Worm (Caenorhabditis elegans): ENCODE data around the gene fbxb-78.

fbxb-78 gene

ce11 chrIV:4705182-4705581 is 32.2 kb upstream of the fbxb-78 start (continued):
- TF ChIP-seq nhr-27 (tag; optimal IDR thresholded peaks at IDR 0.05) (no peak), hlh-26 (GFP tag; conservative IDR thresholded peaks at IDR 0.05) (no peak), ZK185.1 (tag; optimal IDR thresholded peaks at IDR 0.05; ENCODE audit: poor library complexity, severe bottlenecking) (no peak), F33H1.4 (GFP tag; IDR thresholded peaks at IDR 0.05) (no peak), ets-4 (GFP tag; optimal IDR thresholded peaks at IDR 0.05) (peak; percentile 71), attf-3 (GFP tag; conservative IDR thresholded peaks at IDR 0.05) (no peak), repo-1 (tag; optimal IDR thresholded peaks at IDR 0.05) (peak; percentile 21), let-607 (tag; optimal IDR thresholded peaks at IDR 0.05) (peak in 1 of 2 experiments; percentile 27), somi-1 (GFP tag; optimal IDR thresholded peaks at IDR 0.05) (no peak), ztf-28 (GFP tag; IDR thresholded peaks at IDR 0.05) (no peak), T26A5.8 (tag; optimal IDR thresholded peaks at IDR 0.05) (no peak), snpc-1.1 (tag; optimal IDR thresholded peaks at IDR 0.05; ENCODE audit: insufficient read depth) (no peak), ztf-25 (GFP tag; IDR thresholded peaks at IDR 0.05) (no peak), ceh-91 (GFP tag; IDR thresholded peaks at IDR 0.05) (no peak), lir-1 (GFP tag; conservative IDR thresholded peaks at IDR 0.05) (no peak), Y53G8AR.9 (GFP tag; conservative IDR thresholded peaks at IDR 0.05) (no peak), ztf-26 (tag; optimal IDR thresholded peaks at IDR 0.05) (peak; percentile 15), K12H6.12 (tag; optimal IDR thresholded peaks at IDR 0.05) (peak; percentile 77), die-1 (tag; optimal IDR thresholded peaks at IDR 0.05) (no peak), ceh-40 (GFP tag; IDR thresholded peaks at IDR 0.05) (no peak), nhr-90 (tag; optimal IDR thresholded peaks at IDR 0.05) (peak; percentile 51), Y79H2A.3 (GFP tag; conservative IDR thresholded peaks at IDR 0.05) (no peak), ceh-79 (tag; optimal IDR thresholded peaks at IDR 0.05) (no peak), attf-5 (GFP tag; optimal IDR thresholded peaks at IDR 0.05) (peak; percentile 93), madf-8 (GFP tag; conservative IDR thresholded peaks at IDR 0.05) (no peak), lag-1 (GFP tag; IDR thresholded peaks at IDR 0.05) (no peak), akir-1 (GFP tag; optimal IDR thresholded peaks at IDR 0.05) (no peak), F10E7.11 (tag; optimal IDR thresholded peaks at IDR 0.05) (no peak), rcor-1 (GFP tag; IDR thresholded peaks at IDR 0.05) (peak; percentile 58; the same call in 1 of the 2 replicates), unc-130 (GFP tag; optimal IDR thresholded peaks at IDR 0.05) (no peak), Y56A3A.18 (GFP tag; IDR thresholded peaks at IDR 0.05) (no peak), snpc-1.3 (tag; optimal IDR thresholded peaks at IDR 0.05; ENCODE audit: insufficient read depth) (no peak), bed-2 (GFP tag; IDR thresholded peaks at IDR 0.05) (no peak), nfya-1 (tag; optimal IDR thresholded peaks at IDR 0.05; ENCODE audit: borderline replicate concordance, insufficient read depth) (no peak), ekl-4 (GFP tag; IDR thresholded peaks at IDR 0.05) (no peak), sptf-2 (GFP tag; optimal IDR thresholded peaks at IDR 0.05) (peak; percentile 25), lsy-27 (tag; optimal IDR thresholded peaks at IDR 0.05; ENCODE audit: borderline replicate concordance, insufficient read depth) (no peak), B0019.2 (GFP tag; conservative IDR thresholded peaks at IDR 0.05) (no peak), C17E4.6 (GFP tag; IDR thresholded peaks at IDR 0.05) (0 out of 2 replicates have a peak, but pooled peaks have one; percentile 19), ztf-18 (tag; optimal IDR thresholded peaks at IDR 0.05) (peak; percentile 72), dpl-1 (GFP tag; optimal IDR thresholded peaks at IDR 0.05) (no peak), let-526 (GFP tag; IDR thresholded peaks at IDR 0.05) (0 out of 2 replicates have a peak, but pooled peaks have one; percentile 47), ccch-3 (GFP tag; optimal IDR thresholded peaks at IDR 0.05) (no peak), madf-3 (GFP tag; IDR thresholded peaks at IDR 0.05) (peak; percentile 26; the same call in 1 of the 2 replicates), rpc-1 (optimal IDR thresholded peaks at IDR 0.05) (no peak), rpc-1 (tag; optimal IDR thresholded peaks at IDR 0.05) (no peak), pbrm-1 (GFP tag; IDR thresholded peaks at IDR 0.05) (peak; percentile 52), Y53F4B.3 (GFP tag; IDR thresholded peaks at IDR 0.05) (no peak)

All from whole organism, young adult.